Worm (Caenorhabditis elegans) whole organism, midembryonic: ENCODE data around the gene gst-12.

ENCODE experiments used
- T22C8.4 ChIP-seq: fragments of 200-800 bp; sonication (Bioruptor generic); IDR thresholded peaks from 2 replicates; pipeline ENCODE4 v1.3.6; 2022; ENCODE audit warnings: missing genetic modification characterization, missing compliant biosample characterization
- cog-1 ChIP-seq: sonication (generic microtip); optimal IDR thresholded peaks from 2 replicates; lab custom pipeline; 2016; ENCODE audit warnings: missing genetic modification characterization, missing compliant biosample characterization
- flt-1 ChIP-seq: fragments of 200-800 bp; sonication (Bioruptor generic); IDR thresholded peaks from 2 replicates; pipeline ENCODE4 v1.3.6; 2022; ENCODE audit warnings: missing genetic modification characterization, missing compliant biosample characterization
- klf-2 ChIP-seq: fragments of 200-800 bp; sonication (Bioruptor generic); conservative IDR thresholded peaks from 2 replicates; pipeline ENCODE4 v1.3.6; 2022; ENCODE audit warnings: missing genetic modification reagents, missing genetic modification characterization, missing compliant biosample characterization
- med-1 ChIP-seq: sonication (generic microtip); optimal IDR thresholded peaks from 2 replicates; lab custom pipeline; 2017; ENCODE audit warnings: missing genetic modification characterization, mild to moderate bottlenecking, missing compliant biosample characterization, antibody characterized with exemption, missing genetic modification reagents; ENCODE audit not compliant: insufficient read depth
- ref-1 ChIP-seq: fragments of 200-800 bp; sonication (Bioruptor generic); conservative IDR thresholded peaks from 2 replicates; pipeline ENCODE4 v1.3.6; 2022; ENCODE audit warnings: missing genetic modification reagents, missing genetic modification characterization, missing compliant biosample characterization
- tab-1 ChIP-seq: fragments of 200-800 bp; sonication (Bioruptor generic); IDR thresholded peaks from 2 replicates; pipeline ENCODE4 v1.3.6; 2022; ENCODE audit warnings: missing genetic modification characterization, missing compliant biosample characterization
- ztf-23 ChIP-seq: fragments of 200-800 bp; sonication (Bioruptor generic); IDR thresholded peaks from 2 replicates; pipeline ENCODE4 v1.3.6; 2022; ENCODE audit warnings: missing genetic modification reagents, missing genetic modification characterization, missing compliant biosample characterization
- ztf-29 ChIP-seq: fragments of 200-800 bp; sonication (Bioruptor generic); IDR thresholded peaks from 2 replicates; pipeline ENCODE4 v1.3.6; 2022; ENCODE audit warnings: missing genetic modification reagents, missing genetic modification characterization, missing compliant biosample characterization

DNA sequence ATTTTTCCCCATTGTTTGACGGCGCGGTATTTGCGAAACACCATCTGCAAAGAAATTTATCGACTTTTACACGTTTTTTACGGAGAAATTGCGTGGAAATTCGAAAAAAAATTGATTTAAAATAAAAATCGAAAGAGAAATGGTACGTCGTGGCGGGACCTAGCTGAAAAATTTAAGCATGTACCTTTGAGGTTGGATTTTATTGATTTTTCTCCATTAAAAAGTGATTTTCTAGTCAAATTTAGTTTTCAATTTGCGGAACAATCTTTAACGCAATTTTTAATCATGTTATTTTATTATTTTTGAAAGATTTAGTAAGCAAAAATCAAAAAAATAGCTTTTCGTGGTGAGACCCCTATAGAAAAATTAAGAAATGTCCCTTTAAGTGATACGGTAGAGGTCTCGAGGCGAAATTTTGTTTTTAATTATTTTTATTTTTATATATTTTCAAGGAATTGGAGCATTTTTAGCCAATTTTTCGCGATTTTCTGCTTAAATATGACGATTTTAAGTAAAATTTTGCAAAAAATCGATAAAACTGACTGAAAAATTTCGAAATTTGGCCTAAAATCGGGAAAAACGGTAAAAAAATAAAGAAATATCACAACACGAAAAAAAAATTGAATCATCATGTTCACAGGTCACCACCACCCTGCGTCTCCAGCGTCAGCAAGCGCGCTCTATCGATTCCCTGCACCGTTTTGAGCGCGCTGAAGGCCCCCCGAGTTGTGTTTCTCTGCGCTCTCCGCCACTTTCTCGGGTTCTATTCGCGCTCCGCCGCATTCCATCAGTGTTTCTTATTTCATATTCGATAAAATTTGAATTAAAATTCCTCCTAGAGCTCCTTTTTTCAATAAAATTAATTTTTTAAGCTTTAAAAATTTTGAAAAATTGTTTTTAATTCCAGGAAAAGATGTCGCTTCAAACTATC is 42.6 kb downstream of the gst-12 start, which contains the start of the genes mrpl-37 and lin-38:
- TF ChIP-seq ztf-29 (GFP tag; lab: Robert Waterston, UW) = no peak
- TF ChIP-seq flt-1 (GFP tag; lab: Robert Waterston, UW) = no peak; the same call in 1 of the 2 replicates
- no peak for TF ChIP-seq ztf-23 (GFP tag; lab: Robert Waterston, UW)
- no peak for TF ChIP-seq klf-2 (GFP tag; lab: Robert Waterston, UW)
- TF ChIP-seq tab-1 (GFP tag; lab: Robert Waterston, UW) = no peak
- TF ChIP-seq med-1 (GFP tag; lab: Kevin White, UChicago) = no peak
- TF ChIP-seq cog-1 (tag; lab: Kevin White, UChicago) = peak; percentile 33
- peak; percentile 24; the same call in 1 of the 2 replicates for TF ChIP-seq T22C8.4 (GFP tag; lab: Robert Waterston, UW)
- no peak for TF ChIP-seq ref-1 (GFP tag; lab: Robert Waterston, UW)
